Fruit fly (Drosophila melanogaster): ENCODE data around the gene CG12259.
A peak's percentile ranks its signal among the peaks of the same experiment; 100 is the strongest.

CG12259 gene

DNA sequence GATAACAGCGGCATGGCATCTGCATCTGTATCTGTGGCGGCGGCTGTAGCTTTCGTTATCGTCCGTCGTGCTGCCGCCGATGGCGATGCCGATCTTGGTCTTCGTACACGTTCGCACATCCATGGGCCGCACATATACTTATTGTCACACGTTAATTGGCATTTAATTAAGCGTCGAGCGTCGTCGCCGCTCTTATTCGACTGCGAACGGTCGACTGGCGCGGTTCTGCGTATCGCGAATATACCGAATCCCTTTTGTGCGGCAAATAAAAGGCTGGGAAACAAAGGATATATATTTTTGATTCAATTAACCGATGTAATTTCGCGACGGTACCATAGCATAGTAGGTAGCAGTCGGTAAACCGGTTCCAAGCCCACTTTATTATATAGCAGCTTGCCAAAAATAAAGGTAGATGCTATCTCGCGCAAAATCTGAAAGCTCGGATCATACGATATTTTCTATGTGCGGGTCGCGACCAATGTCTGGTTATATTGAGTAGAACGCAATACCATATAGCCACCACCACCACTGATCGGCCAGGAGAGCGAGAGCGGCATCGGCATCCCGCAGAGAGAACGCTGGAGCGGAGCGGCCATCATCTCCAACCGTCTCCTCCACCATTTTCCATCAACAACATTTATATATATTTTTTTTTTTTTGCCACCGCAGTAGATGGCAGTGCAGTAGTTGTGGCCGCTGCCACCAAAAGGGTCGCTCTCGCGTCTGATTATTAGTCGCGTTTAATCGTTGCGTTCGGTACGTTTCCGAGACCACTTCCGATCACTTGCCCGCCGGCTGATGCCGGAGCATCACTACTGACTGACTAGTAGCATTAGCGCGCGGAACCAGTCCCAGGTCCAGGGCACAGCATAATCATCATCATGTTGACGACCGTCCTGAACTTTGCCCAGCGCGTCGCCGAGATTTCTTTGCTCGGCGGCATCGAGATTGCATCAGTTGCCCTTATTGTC lies 4.4 kb upstream of the CG12259 start, which contains the start of gene mino (continued):
- TF ChIP-seq Awh (GFP tag; IDR thresholded peaks at IDR 0.05) (no peak), h (optimal IDR thresholded peaks at IDR 0.05) (no peak), CG34376 (GFP tag; optimal IDR thresholded peaks at IDR 0.05) (peak; percentile 80), Dip3 (GFP tag; optimal IDR thresholded peaks at IDR 0.05) (no peak), ci (GFP tag; IDR thresholded peaks at IDR 0.05) (0 out of 3 replicates have a peak, but pooled peaks have one; percentile 15), bbx (GFP tag; IDR thresholded peaks at IDR 0.05; ENCODE audit: partially characterized antibody) (no peak), Hr3 (GFP tag; optimal IDR thresholded peaks at IDR 0.05) (no peak), CG13624 (GFP tag; optimal IDR thresholded peaks at IDR 0.05) (peak; percentile 57), CG8388 (GFP tag; optimal IDR thresholded peaks at IDR 0.05) (no peak), H2.0 (GFP tag; IDR thresholded peaks at IDR 0.05) (no peak), al (GFP tag; IDR thresholded peaks at IDR 0.05) (no peak), chn (GFP tag; optimal IDR thresholded peaks at IDR 0.05) (no peak), hb (GFP tag; IDR thresholded peaks at IDR 0.05; ENCODE audit: partially characterized antibody) (no peak), sug (tag; optimal IDR thresholded peaks at IDR 0.05) (peak; percentile 70), CG6813 (GFP tag; optimal IDR thresholded peaks at IDR 0.05) (no peak), Hmx (GFP tag; optimal IDR thresholded peaks at IDR 0.05) (no peak), dmrt11E (tag; optimal IDR thresholded peaks at IDR 0.05) (no peak), CG4404 (GFP tag; IDR thresholded peaks at IDR 0.05) (no peak), vvl (GFP tag; IDR thresholded peaks at IDR 0.05) (no peak), Med (GFP tag) (peak; percentile 82), Deaf1 (tag; optimal IDR thresholded peaks at IDR 0.05) (peak; percentile 93), CG3281 (GFP tag; optimal IDR thresholded peaks at IDR 0.05) (peak; percentile 34), nerfin-2 (GFP tag; IDR thresholded peaks at IDR 0.05; ENCODE audit: partially characterized antibody) (no peak), CG13287 (GFP tag; IDR thresholded peaks at IDR 0.05; ENCODE audit: partially characterized antibody) (0 out of 2 replicates have a peak, but pooled peaks have one; percentile 19), kah (GFP tag; optimal IDR thresholded peaks at IDR 0.05) (peak; percentile 7), CG6765 (GFP tag; optimal IDR thresholded peaks at IDR 0.05) (peak; percentile 38), Xbp1 (GFP tag; optimal IDR thresholded peaks at IDR 0.05) (no peak), CG18764 (GFP tag; optimal IDR thresholded peaks at IDR 0.05) (no peak), CG4854 (GFP tag; optimal IDR thresholded peaks at IDR 0.05) (no peak), CG30431 (GFP tag; optimal IDR thresholded peaks at IDR 0.05) (no peak), Antp (GFP tag; optimal IDR thresholded peaks at IDR 0.05) (no peak), CG31224 (GFP tag; IDR thresholded peaks at IDR 0.05) (no peak), CG2199 (GFP tag; IDR thresholded peaks at IDR 0.05) (0 out of 3 replicates have a peak, but pooled peaks have one; percentile 40), hkb (optimal IDR thresholded peaks at IDR 0.05) (no peak), hkb (GFP tag; IDR thresholded peaks at IDR 0.05) (no peak), CG15696 (tag; optimal IDR thresholded peaks at IDR 0.05) (no peak), CG14860 (GFP tag; IDR thresholded peaks at IDR 0.05; ENCODE audit: partially characterized antibody) (no peak), CG17829 (tag; optimal IDR thresholded peaks at IDR 0.05) (no peak), D19B (GFP tag; optimal IDR thresholded peaks at IDR 0.05) (no peak), CG15601 (tag; optimal IDR thresholded peaks at IDR 0.05) (no peak), fu2 (GFP tag; optimal IDR thresholded peaks at IDR 0.05) (no peak), CG8281 (tag; optimal IDR thresholded peaks at IDR 0.05) (no peak), Gsc (GFP tag; IDR thresholded peaks at IDR 0.05) (no peak), CG11504 (tag; optimal IDR thresholded peaks at IDR 0.05) (no peak), CG6175 (GFP tag; IDR thresholded peaks at IDR 0.05) (0 out of 3 replicates have a peak, but pooled peaks have one; percentile 50), Adf1 (GFP tag; IDR thresholded peaks at IDR 0.05) (peak; percentile 40; the same call in 1 of the 2 replicates), salm (tag; optimal IDR thresholded peaks at IDR 0.05) (no peak), NfI (GFP tag; optimal IDR thresholded peaks at IDR 0.05) (no peak)

All from whole organism, embryonic.